Fruit fly (Drosophila melanogaster) whole organism, embryonic: ENCODE data around the gene CG13056.

Experiments
- Ada2b ChIP-seq: fragments of 200-800 bp; sonication (Bioruptor generic); IDR thresholded peaks from 2 replicates; pipeline ENCODE4 v1.3.6; 2022; ENCODE audit warnings: missing biosample characterization, missing genetic modification characterization
- Antp ChIP-seq: fragments of 200-800 bp; sonication (Bioruptor generic); optimal IDR thresholded peaks from 3 replicates; lab custom pipeline; 2016; ENCODE audit warnings: missing biosample characterization, missing genetic modification characterization
- C15 ChIP-seq: fragments of 200-800 bp; sonication (Bioruptor generic); IDR thresholded peaks from 3 replicates; pipeline ENCODE4 v1.3.6; 2022; ENCODE audit warnings: missing biosample characterization, missing genetic modification characterization
- CG10543 ChIP-seq: fragments of 200-800 bp; sonication (Bioruptor generic); optimal IDR thresholded peaks from 3 replicates; lab custom pipeline; 2017; ENCODE audit warnings: missing biosample characterization, mild to moderate bottlenecking, missing genetic modification characterization, moderate library complexity
- CG11085 ChIP-seq: fragments of 200-800 bp; sonication (Bioruptor generic); IDR thresholded peaks from 2 replicates; pipeline ENCODE4 v1.3.6; 2022; ENCODE audit warnings: missing biosample characterization, missing genetic modification characterization
- CG11398 ChIP-seq: fragments of 200-800 bp; sonication (Bioruptor generic); optimal IDR thresholded peaks from 2 replicates; lab custom pipeline; 2016; ENCODE audit warnings: missing biosample characterization, missing genetic modification characterization
- CG12299 ChIP-seq: fragments of 200-800 bp; sonication (Bioruptor generic); optimal IDR thresholded peaks from 2 replicates; lab custom pipeline; 2018; ENCODE audit warnings: missing biosample characterization, mild to moderate bottlenecking, missing genetic modification characterization
- CG1233 ChIP-seq: fragments of 200-800 bp; sonication (Bioruptor generic); optimal IDR thresholded peaks from 4 replicates; lab custom pipeline; 2018; ENCODE audit warnings: missing biosample characterization, mild to moderate bottlenecking, missing genetic modification characterization
- CG13624 ChIP-seq: fragments of 200-800 bp; sonication (Bioruptor generic); optimal IDR thresholded peaks from 2 replicates; lab custom pipeline; 2016; ENCODE audit warnings: missing biosample characterization, missing genetic modification characterization
- CG17612 ChIP-seq: fragments of 200-800 bp; sonication (Bioruptor generic); IDR thresholded peaks from 2 replicates; pipeline ENCODE4 v1.3.6; 2022; ENCODE audit warnings: missing biosample characterization, missing genetic modification characterization
- CG31365 ChIP-seq: fragments of 200-800 bp; sonication (Bioruptor generic); optimal IDR thresholded peaks from 2 replicates; lab custom pipeline; 2018; ENCODE audit warnings: missing biosample characterization, mild to moderate bottlenecking, missing genetic modification characterization
- CG3281 ChIP-seq: fragments of 200-800 bp; sonication (Bioruptor generic); optimal IDR thresholded peaks from 3 replicates; lab custom pipeline; 2017; ENCODE audit warnings: missing biosample characterization, mild to moderate bottlenecking, missing genetic modification characterization
- CG3838 ChIP-seq: fragments of 200-800 bp; sonication (Bioruptor generic); optimal IDR thresholded peaks from 3 replicates; lab custom pipeline; 2016; ENCODE audit warnings: missing biosample characterization, missing genetic modification characterization
- CG3995 ChIP-seq: fragments of 200-800 bp; sonication (Bioruptor generic); optimal IDR thresholded peaks from 3 replicates; lab custom pipeline; 2016; ENCODE audit warnings: missing biosample characterization, missing genetic modification characterization
- CG4360 ChIP-seq: fragments of 200-800 bp; sonication (Bioruptor generic); IDR thresholded peaks from 2 replicates; pipeline ENCODE4 v1.3.6; 2022; ENCODE audit warnings: missing biosample characterization, missing genetic modification characterization
- CG43689 ChIP-seq: fragments of 200-800 bp; sonication (Bioruptor generic); IDR thresholded peaks from 2 replicates; pipeline ENCODE4 v1.3.6; 2022; ENCODE audit warnings: missing biosample characterization, missing genetic modification characterization
- CG4404 ChIP-seq: fragments of 200-800 bp; sonication (Bioruptor generic); IDR thresholded peaks from 2 replicates; pipeline ENCODE4 v1.3.6; 2022; ENCODE audit warnings: missing biosample characterization, missing genetic modification characterization
- CG6813 ChIP-seq: fragments of 200-800 bp; sonication (Bioruptor generic); optimal IDR thresholded peaks from 2 replicates; lab custom pipeline; 2017; ENCODE audit warnings: missing biosample characterization, missing genetic modification characterization, mild to moderate bottlenecking, moderate library complexity, missing genetic modification reagents
- CG7745 ChIP-seq: fragments of 200-800 bp; sonication (Bioruptor generic); optimal IDR thresholded peaks from 2 replicates; lab custom pipeline; 2018; ENCODE audit warnings: missing biosample characterization, mild to moderate bottlenecking, missing genetic modification characterization, moderate library complexity
- CrebB ChIP-seq: fragments of 200-800 bp; sonication (Bioruptor generic); optimal IDR thresholded peaks from 3 replicates; lab custom pipeline; 2018; ENCODE audit warnings: missing biosample characterization, mild to moderate bottlenecking, missing genetic modification characterization
- Dip3 ChIP-seq: fragments of 200-800 bp; sonication (Bioruptor generic); optimal IDR thresholded peaks from 3 replicates; lab custom pipeline; 2016; ENCODE audit warnings: missing biosample characterization, missing genetic modification characterization
- Doc2 ChIP-seq: fragments of 200-800 bp; sonication (Bioruptor generic); IDR thresholded peaks from 2 replicates; pipeline ENCODE4 v1.3.6; 2022; ENCODE audit warnings: missing biosample characterization, missing genetic modification characterization
- Fer2 ChIP-seq: fragments of 200-800 bp; sonication (Bioruptor generic); optimal IDR thresholded peaks from 2 replicates; lab custom pipeline; 2018; ENCODE audit warnings: missing biosample characterization, mild to moderate bottlenecking, missing genetic modification characterization, moderate library complexity
- Hr78 ChIP-seq, 2 experiments: fragments of 200-800 bp in 1 of 2; fragments of >200 bp in 1 of 2; sonication (Bioruptor generic) in 1 of 2; optimal IDR thresholded peaks; 2 replicates each; lab custom pipeline; 2017 to 2019; ENCODE audit warnings: missing biosample characterization in 2 of 2, missing genetic modification characterization in 2 of 2, mild to moderate bottlenecking in 1 of 2, moderate library complexity in 1 of 2
- Max ChIP-seq: fragments of 200-800 bp; sonication (Bioruptor generic); optimal IDR thresholded peaks from 2 replicates; lab custom pipeline; 2016; ENCODE audit warnings: missing biosample characterization, mild to moderate bottlenecking, missing genetic modification characterization
- Mes4 ChIP-seq: fragments of 200-800 bp; sonication (Bioruptor generic); optimal IDR thresholded peaks from 2 replicates; lab custom pipeline; 2016; ENCODE audit warnings: missing biosample characterization, missing genetic modification characterization
- Mrtf ChIP-seq: fragments of 200-800 bp; sonication (Bioruptor generic); IDR thresholded peaks from 3 replicates; pipeline ENCODE4 v1.3.6; 2022; ENCODE audit warnings: missing biosample characterization, missing genetic modification characterization
- Poxn ChIP-seq: fragments of 200-800 bp; sonication (Bioruptor generic); IDR thresholded peaks from 2 replicates; pipeline ENCODE4 v1.3.6; 2022; ENCODE audit warnings: missing biosample characterization, missing genetic modification characterization
- Ptx1 ChIP-seq: fragments of 200-800 bp; sonication (Bioruptor generic); IDR thresholded peaks from 2 replicates; pipeline ENCODE4 v1.3.6; 2022; ENCODE audit warnings: missing biosample characterization, missing genetic modification characterization
- Sry-δ ChIP-seq: fragments of 200-800 bp; sonication (Bioruptor generic); optimal IDR thresholded peaks from 2 replicates; lab custom pipeline; 2016; ENCODE audit warnings: missing biosample characterization, missing genetic modification characterization
- ato ChIP-seq: fragments of 200-800 bp; sonication (Bioruptor generic); IDR thresholded peaks from 2 replicates; pipeline ENCODE4 v1.3.6; 2022; ENCODE audit warnings: missing biosample characterization, missing genetic modification characterization; ENCODE audit not compliant: partially characterized antibody
- bowl ChIP-seq: fragments of 200-800 bp; sonication (Bioruptor generic); IDR thresholded peaks from 2 replicates; pipeline ENCODE4 v1.3.6; 2022; ENCODE audit warnings: missing biosample characterization, missing genetic modification characterization
- cad ChIP-seq: fragments of >200 bp; optimal IDR thresholded peaks from 2 replicates; lab custom pipeline; 2017; ENCODE audit warnings: missing biosample characterization, missing genetic modification characterization
- caup ChIP-seq: fragments of 200-800 bp; sonication (Bioruptor generic); optimal IDR thresholded peaks from 3 replicates; lab custom pipeline; 2017; ENCODE audit warnings: missing biosample characterization, mild to moderate bottlenecking, missing genetic modification characterization, moderate library complexity; ENCODE audit not compliant: severe bottlenecking
- ems ChIP-seq: fragments of 200-800 bp; sonication (Bioruptor generic); optimal IDR thresholded peaks from 3 replicates; lab custom pipeline; 2016; ENCODE audit warnings: missing biosample characterization, missing genetic modification characterization
- fd102C ChIP-seq: fragments of 200-800 bp; sonication (Bioruptor generic); optimal IDR thresholded peaks from 2 replicates; lab custom pipeline; 2018; ENCODE audit warnings: missing biosample characterization, mild to moderate bottlenecking, missing genetic modification characterization, moderate library complexity
- gce ChIP-seq: fragments of 200-800 bp; sonication (Bioruptor generic); IDR thresholded peaks from 3 replicates; pipeline ENCODE4 v1.3.6; 2022; ENCODE audit warnings: missing biosample characterization, missing genetic modification characterization
- hkb ChIP-seq, 2 experiments: fragments of 200-800 bp in 1 of 2; fragments of >200 bp in 1 of 2; sonication (Bioruptor generic) in 1 of 2; IDR thresholded peaks in 1 of 2; optimal IDR thresholded peaks in 1 of 2; 2 replicates each; pipeline versions ENCODE4 v1.3.6 to Lab custom; 2017 to 2022; ENCODE audit warnings: missing biosample characterization in 1 of 2, missing genetic modification characterization in 1 of 2
- hth ChIP-seq: fragments of >200 bp; optimal IDR thresholded peaks from 2 replicates; lab custom pipeline; 2017; ENCODE audit warnings: inconsistent platforms
- knrl ChIP-seq: fragments of 200-800 bp; sonication (Bioruptor generic); IDR thresholded peaks from 3 replicates; pipeline ENCODE4 v1.3.6; 2022; ENCODE audit warnings: missing biosample characterization, missing genetic modification characterization; ENCODE audit not compliant: partially characterized antibody
- maf-S ChIP-seq: fragments of 200-800 bp; sonication (Bioruptor generic); optimal IDR thresholded peaks from 2 replicates; lab custom pipeline; 2016; ENCODE audit warnings: missing biosample characterization, missing genetic modification characterization
- mld ChIP-seq: fragments of 200-800 bp; sonication (Bioruptor generic); IDR thresholded peaks from 3 replicates; pipeline ENCODE4 v1.3.6; 2022; ENCODE audit warnings: missing biosample characterization, missing genetic modification characterization; ENCODE audit not compliant: partially characterized antibody
- psq ChIP-seq: fragments of 200-800 bp; sonication (Bioruptor generic); optimal IDR thresholded peaks from 2 replicates; lab custom pipeline; 2017; ENCODE audit warnings: missing biosample characterization, missing genetic modification characterization
- slou ChIP-seq: fragments of 200-800 bp; sonication (Bioruptor generic); optimal IDR thresholded peaks from 3 replicates; lab custom pipeline; 2016; ENCODE audit warnings: missing biosample characterization, missing genetic modification characterization
- slp2 ChIP-seq: fragments of 200-800 bp; sonication (Bioruptor generic); optimal IDR thresholded peaks from 2 replicates; lab custom pipeline; 2016; ENCODE audit warnings: missing biosample characterization, missing genetic modification characterization
- sob ChIP-seq: fragments of 200-800 bp; sonication (Bioruptor generic); IDR thresholded peaks from 2 replicates; pipeline ENCODE4 v1.3.6; 2022; ENCODE audit warnings: missing biosample characterization, missing genetic modification characterization
- tap ChIP-seq: fragments of 200-800 bp; optimal IDR thresholded peaks from 3 replicates; lab custom pipeline; 2019; ENCODE audit warnings: missing biosample characterization, mild to moderate bottlenecking, missing genetic modification characterization, moderate library complexity
- tio ChIP-seq: fragments of 200-800 bp; sonication (Bioruptor generic); optimal IDR thresholded peaks from 2 replicates; lab custom pipeline; 2017; ENCODE audit warnings: missing biosample characterization, missing genetic modification characterization, inconsistent platforms
- vnd ChIP-seq: fragments of 200-800 bp; sonication (Bioruptor generic); IDR thresholded peaks from 3 replicates; pipeline ENCODE4 v1.3.6; 2022; ENCODE audit warnings: missing biosample characterization, missing genetic modification characterization; ENCODE audit not compliant: partially characterized antibody
- zf30C ChIP-seq: fragments of 200-800 bp; sonication (Bioruptor generic); optimal IDR thresholded peaks from 3 replicates; lab custom pipeline; 2018; ENCODE audit warnings: missing biosample characterization, mild to moderate bottlenecking, missing genetic modification characterization

The CG13056 gene

dm6 chr3L:16328207-16328891, 4.8 kb upstream of the CG13056 start, which contains the start of gene CG13058 (continued):
- peak; percentile 90 for TF ChIP-seq Ada2b (GFP tag; lab: Robert Waterston, UW)
- TF ChIP-seq Doc2 (GFP tag; lab: Robert Waterston, UW), result peak; percentile 15; the same call in 1 of the 2 replicates
- no peak for TF ChIP-seq CG6813 (GFP tag; lab: Kevin White, UChicago)
- TF ChIP-seq slp2 (GFP tag; lab: Kevin White, UChicago), result peak; percentile 37
- TF ChIP-seq CG4404 (GFP tag; lab: Robert Waterston, UW), result no peak
- TF ChIP-seq Hr78 (GFP tag; optimal IDR thresholded peaks at IDR 0.05; lab: Kevin White, UChicago), result no peak
- TF ChIP-seq hkb (optimal IDR thresholded peaks at IDR 0.05; lab: Kevin White, UChicago), result no peak
- TF ChIP-seq hkb (GFP tag; IDR thresholded peaks at IDR 0.05; lab: Robert Waterston, UW), result peak; percentile 62
- peak; percentile 31 for TF ChIP-seq CG10543
- no peak for TF ChIP-seq mld
- TF ChIP-seq Ptx1 (GFP tag; lab: Robert Waterston, UW), result peak; percentile 64
- TF ChIP-seq CG13624 (GFP tag; lab: Kevin White, UChicago), result no peak
- no peak for TF ChIP-seq slou (GFP tag; lab: Kevin White, UChicago)
- TF ChIP-seq vnd (GFP tag; lab: Robert Waterston, UW), result no peak
- TF ChIP-seq maf-S, result peak; percentile 16
- no peak for TF ChIP-seq zf30C (GFP tag; lab: Kevin White, UChicago)
- TF ChIP-seq C15 (GFP tag; lab: Robert Waterston, UW), result no peak
- TF ChIP-seq CG1233, result no peak
- TF ChIP-seq fd102C (GFP tag; lab: Kevin White, UChicago), result no peak
- no peak for TF ChIP-seq sob (GFP tag; lab: Robert Waterston, UW)
- TF ChIP-seq CG3995, result no peak
- no peak for TF ChIP-seq gce
- TF ChIP-seq CG3281, result peak; percentile 43
- peak; percentile 77 for TF ChIP-seq bowl (GFP tag; lab: Robert Waterston, UW)
- TF ChIP-seq tio, result peak; percentile 2
- no peak for TF ChIP-seq CG7745 (tag; lab: Kevin White, UChicago)
- peak; percentile 25 for TF ChIP-seq Mes4
- TF ChIP-seq Poxn, result no peak
- TF ChIP-seq ems (GFP tag; lab: Kevin White, UChicago), result no peak
- TF ChIP-seq CG43689, result peak; percentile 52; the same call in 1 of the 2 replicates
- peak; percentile 18 for TF ChIP-seq CG3838 (GFP tag; lab: Kevin White, UChicago)
- TF ChIP-seq hth (lab: Kevin White, UChicago), result no peak
- TF ChIP-seq Dip3, result peak; percentile 65
- peak; percentile 18 for TF ChIP-seq Max (GFP tag; lab: Kevin White, UChicago)
- TF ChIP-seq CG31365 (tag; lab: Kevin White, UChicago), result no peak
- TF ChIP-seq knrl (GFP tag; lab: Robert Waterston, UW), result no peak
- no peak for TF ChIP-seq cad (GFP tag; lab: Kevin White, UChicago)
- no peak for TF ChIP-seq CG4360
- peak; percentile 59 for TF ChIP-seq tap
- TF ChIP-seq Sry-δ (GFP tag; lab: Kevin White, UChicago), result peak; percentile 32
- TF ChIP-seq CG11085 (GFP tag; lab: Robert Waterston, UW), result no peak
- no peak for TF ChIP-seq Mrtf (GFP tag; lab: Robert Waterston, UW)
- peak; percentile 30 for TF ChIP-seq CG11398
- peak; percentile 62 for TF ChIP-seq caup (GFP tag; lab: Kevin White, UChicago)
- no peak for TF ChIP-seq psq (GFP tag; lab: Kevin White, UChicago)
- no peak for TF ChIP-seq ato (GFP tag; lab: Robert Waterston, UW)
- TF ChIP-seq Fer2 (tag; lab: Kevin White, UChicago), result no peak
- peak; percentile 31 for TF ChIP-seq CrebB (tag; lab: Kevin White, UChicago)
- no peak for TF ChIP-seq CG17612 (GFP tag; lab: Robert Waterston, UW)
- TF ChIP-seq CG12299 (tag; lab: Kevin White, UChicago), result no peak
- no peak for TF ChIP-seq Antp (GFP tag; lab: Kevin White, UChicago)
